Fruit fly (Drosophila melanogaster) whole organism, adult: ENCODE measurements around the gene scrib.

Experiments used
- CG12768 ChIP-seq: fragments of 200-800 bp; sonication (Bioruptor generic); optimal IDR thresholded peaks from 2 replicates; lab custom pipeline; 2017; ENCODE audit warnings: missing biosample characterization, missing genetic modification characterization, mild to moderate bottlenecking, moderate library complexity, missing genetic modification reagents
- CG33017 ChIP-seq: fragments of 200-800 bp; sonication (Bioruptor generic); optimal IDR thresholded peaks from 2 replicates; lab custom pipeline; 2018; ENCODE audit warnings: missing biosample characterization, mild to moderate bottlenecking, missing genetic modification characterization, moderate library complexity
- CG7101 ChIP-seq: fragments of 200-800 bp; sonication (Bioruptor generic); optimal IDR thresholded peaks from 2 replicates; lab custom pipeline; 2018; ENCODE audit warnings: missing biosample characterization, mild to moderate bottlenecking, missing genetic modification characterization, moderate library complexity
- Clk ChIP-seq: fragments of 200-800 bp; sonication (Bioruptor generic); optimal IDR thresholded peaks from 2 replicates; lab custom pipeline; 2017; ENCODE audit warnings: missing biosample characterization, missing genetic modification characterization
- Crg-1 ChIP-seq: fragments of 200-800 bp; sonication (Bioruptor generic); optimal IDR thresholded peaks from 2 replicates; lab custom pipeline; 2016; ENCODE audit warnings: missing biosample characterization, missing genetic modification characterization
- ovo ChIP-seq: fragments of 200-800 bp; sonication (Bioruptor generic); optimal IDR thresholded peaks from 2 replicates; lab custom pipeline; 2016; ENCODE audit warnings: missing biosample characterization, missing genetic modification characterization
- tj ChIP-seq: fragments of 200-800 bp; sonication (Bioruptor generic); optimal IDR thresholded peaks from 3 replicates; lab custom pipeline; 2017; ENCODE audit warnings: missing biosample characterization, mild to moderate bottlenecking, missing genetic modification characterization, moderate library complexity

DNA sequence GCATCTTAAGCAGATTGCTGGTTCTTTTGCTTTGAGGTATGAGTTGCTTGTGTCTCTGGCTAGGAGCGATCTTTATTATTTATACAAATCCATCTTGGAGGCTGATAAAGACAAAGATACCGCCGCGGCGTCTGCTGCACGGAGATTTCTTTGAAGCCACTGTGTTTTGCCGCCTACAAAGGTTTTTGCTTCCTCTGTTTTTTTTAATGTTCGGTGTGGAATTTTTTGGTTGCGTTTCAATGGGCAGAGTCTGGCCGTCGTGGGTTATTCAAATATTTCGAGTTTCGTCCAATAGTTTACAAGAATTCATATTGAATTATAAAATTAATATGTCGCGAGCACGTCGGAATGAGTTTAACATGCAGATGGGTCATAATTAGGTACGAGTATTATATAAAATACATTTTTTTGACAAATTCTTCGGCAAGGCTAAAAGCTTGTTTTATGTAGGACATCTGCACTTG is 87.4 kb downstream of the scrib start, which contains the start of gene TwdlB:
- TF ChIP-seq Clk (GFP tag; lab: Kevin White, UChicago), result no peak
- TF ChIP-seq CG33017 (tag; lab: Kevin White, UChicago), result no peak
- no peak for TF ChIP-seq Crg-1 (GFP tag; lab: Kevin White, UChicago)
- TF ChIP-seq CG7101 (tag; lab: Kevin White, UChicago), result no peak
- TF ChIP-seq CG12768, result no peak
- no peak for TF ChIP-seq ovo (GFP tag; lab: Kevin White, UChicago)
- TF ChIP-seq tj (GFP tag; lab: Kevin White, UChicago), result no peak
